Worm (Caenorhabditis elegans): ENCODE data around the gene F14D7.6.

ce11 chrV:14350949-14351348 lies 49.7 kb downstream of the F14D7.6 start:
- TF ChIP-seq T22C8.4 (GFP tag; IDR thresholded peaks at IDR 0.05): no peak
- no peak for TF ChIP-seq ref-1 (GFP tag; conservative IDR thresholded peaks at IDR 0.05)
- no peak for TF ChIP-seq ztf-23 (GFP tag; IDR thresholded peaks at IDR 0.05)
- no peak for TF ChIP-seq ztf-29 (GFP tag; IDR thresholded peaks at IDR 0.05)
- no peak for TF ChIP-seq med-1 (GFP tag; optimal IDR thresholded peaks at IDR 0.05; ENCODE audit: insufficient read depth)
- no peak for TF ChIP-seq tab-1 (GFP tag; IDR thresholded peaks at IDR 0.05)
- TF ChIP-seq flt-1 (GFP tag; IDR thresholded peaks at IDR 0.05): peak; percentile 35; the same call in 1 of the 2 replicates
- no peak for TF ChIP-seq cog-1 (tag; optimal IDR thresholded peaks at IDR 0.05)
- no peak for TF ChIP-seq klf-2 (GFP tag; conservative IDR thresholded peaks at IDR 0.05)

Measured in whole organism, midembryonic.